Fruit fly (Drosophila melanogaster) Kc167 (cell line): Measurements from ENCODE around the gene Polr2H.

ENCODE experiments used
- h ChIP-seq: fragments of >200 bp; optimal IDR thresholded peaks from 3 replicates; lab custom pipeline; 2018; ENCODE audit warnings: missing external identifiers
- insv ChIP-seq: fragments of >200 bp; optimal IDR thresholded peaks from 3 replicates; lab custom pipeline; 2018; ENCODE audit warnings: missing external identifiers
- psq ChIP-seq: fragments of >200 bp; optimal IDR thresholded peaks from 2 replicates; lab custom pipeline; 2017; ENCODE audit warnings: missing external identifiers
- ttk ChIP-seq: sonication (Bioruptor generic); optimal IDR thresholded peaks from 2 replicates; lab custom pipeline; 2017; ENCODE audit warnings: missing external identifiers

dm6 chr3L:21765931-21766330, 37.2 kb downstream of the Polr2H start:
- TF ChIP-seq psq (no peak), h (lab: Kevin White, UChicago) (no peak), ttk (lab: Kevin White, UChicago) (no peak), insv (lab: Kevin White, UChicago) (no peak)
